Fruit fly (Drosophila melanogaster): ENCODE results near the gene CG5989.
A peak's percentile ranks its signal among the peaks of the same experiment; 100 is the strongest.

Gene CG5989

dm6 chr3L:8578470-8578869 lies 25.5 kb downstream of the CG5989 start (continued):
- TF ChIP-seq ci (GFP tag; IDR thresholded peaks at IDR 0.05) (0 out of 3 replicates have a peak, but pooled peaks have one; percentile 36), CG17829 (tag; optimal IDR thresholded peaks at IDR 0.05) (no peak), Nf-YB (GFP tag; optimal IDR thresholded peaks at IDR 0.05) (no peak), chinmo (GFP tag; IDR thresholded peaks at IDR 0.05; ENCODE audit: partially characterized antibody) (peak; percentile 66; the same call in 2 of the 4 replicates), Fer1 (GFP tag; optimal IDR thresholded peaks at IDR 0.05) (no peak), Rfx (GFP tag; IDR thresholded peaks at IDR 0.05) (0 out of 2 replicates have a peak, but pooled peaks have one; percentile 38), CG7839 (tag; optimal IDR thresholded peaks at IDR 0.05) (no peak), amos (GFP tag; IDR thresholded peaks at IDR 0.05; ENCODE audit: partially characterized antibody) (peak; percentile 22; the same call in 1 of the 2 replicates), sob (GFP tag; IDR thresholded peaks at IDR 0.05) (0 out of 2 replicates have a peak, but pooled peaks have one; percentile 18), Hmx (GFP tag; optimal IDR thresholded peaks at IDR 0.05) (no peak), hkb (optimal IDR thresholded peaks at IDR 0.05) (no peak), hkb (GFP tag; IDR thresholded peaks at IDR 0.05) (0 out of 2 replicates have a peak, but pooled peaks have one; percentile 25), Drgx (GFP tag; IDR thresholded peaks at IDR 0.05) (0 out of 2 replicates have a peak, but pooled peaks have one; percentile 11), Jarid2 (GFP tag; optimal IDR thresholded peaks at IDR 0.05) (peak; percentile 30), Adf1 (GFP tag; IDR thresholded peaks at IDR 0.05) (peak; percentile 56; the same call in 1 of the 2 replicates), Xbp1 (GFP tag; optimal IDR thresholded peaks at IDR 0.05) (no peak), chm (GFP tag; IDR thresholded peaks at IDR 0.05) (peak; percentile 39; the same call in 1 of the 2 replicates), E2f2 (GFP tag; IDR thresholded peaks at IDR 0.05) (peak; percentile 16; the same call in 1 of the 2 replicates), Hmr (GFP tag; optimal IDR thresholded peaks at IDR 0.05) (peak; percentile 6), sqz (GFP tag; optimal IDR thresholded peaks at IDR 0.05) (peak; percentile 15), CG18764 (GFP tag; optimal IDR thresholded peaks at IDR 0.05) (no peak)

DNA sequence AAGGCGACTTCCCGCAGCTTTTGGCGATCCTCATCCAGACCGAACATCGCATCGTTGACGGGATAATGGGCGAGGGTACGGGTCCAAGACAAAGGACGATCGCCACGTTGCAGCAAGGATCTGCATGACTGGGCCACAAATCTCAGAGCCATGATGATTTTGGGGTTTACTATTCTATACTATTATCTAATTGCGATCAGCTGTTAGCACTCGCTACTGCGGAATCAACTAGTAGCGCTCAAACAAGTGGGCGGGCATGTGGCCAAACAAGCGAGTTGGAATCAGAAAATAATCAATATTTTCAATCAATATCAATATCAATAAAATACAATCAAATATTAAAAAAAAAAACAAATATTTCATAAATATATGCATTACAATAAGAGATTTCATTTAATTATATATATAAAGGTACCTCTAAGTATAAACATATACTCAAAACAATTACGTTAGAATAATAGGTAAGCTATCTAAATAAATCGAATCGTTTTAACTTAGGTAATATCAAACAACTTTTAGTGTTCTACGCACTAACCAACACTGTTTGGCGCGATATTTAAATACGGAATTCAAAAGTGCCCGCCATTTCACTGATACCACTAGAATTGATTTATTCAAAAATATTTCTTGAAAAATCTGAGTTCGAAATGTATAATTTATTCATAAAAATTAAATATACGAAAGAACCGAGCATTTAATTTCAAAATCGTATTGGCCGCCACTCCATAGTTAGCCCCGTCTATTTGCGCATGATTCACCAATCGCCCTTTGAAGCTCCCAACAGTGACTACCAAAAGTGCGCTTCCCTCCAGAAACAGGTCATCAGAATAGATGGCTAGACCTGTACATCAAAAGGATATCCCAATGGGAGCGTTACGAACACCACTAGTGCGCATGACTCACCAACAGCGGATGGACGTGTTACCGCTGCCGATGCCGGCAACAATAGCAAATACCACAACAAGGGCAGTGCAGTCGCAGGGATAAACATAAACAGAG lies 27.8 kb downstream of the CG5989 start, which contains the start of the genes CG6638 and CG43078:
CG6638 (minus strand) TSS at position 235 of the 999 bp plus-strand sequence.
CG43078 (plus strand) TSS at position 965 of the 999 bp plus-strand sequence.
- no peak for TF ChIP-seq Opbp (GFP tag; IDR thresholded peaks at IDR 0.05; ENCODE audit: partially characterized antibody)
- no peak for TF ChIP-seq MTF-1 (GFP tag; optimal IDR thresholded peaks at IDR 0.05; ENCODE audit: borderline replicate concordance)
- TF ChIP-seq ewg (GFP tag; optimal IDR thresholded peaks at IDR 0.05): peak; percentile 97
- TF ChIP-seq salm (tag; optimal IDR thresholded peaks at IDR 0.05): no peak
- no peak for TF ChIP-seq gcm (GFP tag; optimal IDR thresholded peaks at IDR 0.05)
- no peak for TF ChIP-seq Sox100B (GFP tag; optimal IDR thresholded peaks at IDR 0.05)
- peak; percentile 48 for TF ChIP-seq CG8290 (GFP tag; optimal IDR thresholded peaks at IDR 0.05)
- no peak for TF ChIP-seq CG8290 (tag; optimal IDR thresholded peaks at IDR 0.05)
- peak; percentile 17; the same call in 1 of the 2 replicates for TF ChIP-seq CG42726 (GFP tag; IDR thresholded peaks at IDR 0.05; ENCODE audit: partially characterized antibody)
- peak; percentile 27 for TF ChIP-seq nmo (GFP tag; optimal IDR thresholded peaks at IDR 0.05)
- TF ChIP-seq CG13287 (GFP tag; IDR thresholded peaks at IDR 0.05; ENCODE audit: partially characterized antibody): 0 out of 2 replicates have a peak, but pooled peaks have one; percentile 9
- TF ChIP-seq MESR4 (GFP tag; optimal IDR thresholded peaks at IDR 0.05): peak; percentile 67
- TF ChIP-seq dan (GFP tag; IDR thresholded peaks at IDR 0.05): no peak
- TF ChIP-seq CG12155 (GFP tag; optimal IDR thresholded peaks at IDR 0.05): peak; percentile 99
- TF ChIP-seq Rfx (GFP tag; IDR thresholded peaks at IDR 0.05): no peak
- peak; percentile 38 for TF ChIP-seq lilli (GFP tag; optimal IDR thresholded peaks at IDR 0.05)
- no peak for TF ChIP-seq CG4730 (GFP tag; IDR thresholded peaks at IDR 0.05)
- peak; percentile 22 for TF ChIP-seq BEAF-32 (GFP tag; optimal IDR thresholded peaks at IDR 0.05)
- no peak for TF ChIP-seq chif (GFP tag; optimal IDR thresholded peaks at IDR 0.05)
- peak; percentile 27 for TF ChIP-seq Sry-δ (GFP tag; optimal IDR thresholded peaks at IDR 0.05)
- TF ChIP-seq CG13624 (GFP tag; optimal IDR thresholded peaks at IDR 0.05): no peak
- TF ChIP-seq repo (GFP tag; optimal IDR thresholded peaks at IDR 0.05): no peak
- no peak for TF ChIP-seq D19A (tag; optimal IDR thresholded peaks at IDR 0.05)
- TF ChIP-seq CG11247 (GFP tag; IDR thresholded peaks at IDR 0.05): no peak
- no peak for TF ChIP-seq CG43689 (GFP tag; IDR thresholded peaks at IDR 0.05)
- no peak for TF ChIP-seq ab (GFP tag; optimal IDR thresholded peaks at IDR 0.05)
- TF ChIP-seq Eip74EF (GFP tag; optimal IDR thresholded peaks at IDR 0.05): no peak
